Fruit fly (Drosophila melanogaster) whole organism, embryonic: ENCODE data around the gene Grip128.

Source experiments
- Atf3 ChIP-seq: fragments of 200-800 bp; sonication (Bioruptor generic); optimal IDR thresholded peaks from 3 replicates; lab custom pipeline; 2016; ENCODE audit warnings: missing biosample characterization, missing genetic modification characterization
- Bdp1 ChIP-seq: fragments of 200-800 bp; sonication (Bioruptor generic); optimal IDR thresholded peaks from 3 replicates; lab custom pipeline; 2016; ENCODE audit warnings: missing biosample characterization, missing genetic modification characterization
- CG10366 ChIP-seq: fragments of 200-800 bp; sonication (Bioruptor generic); IDR thresholded peaks from 2 replicates; pipeline ENCODE4 v1.3.6; 2022; ENCODE audit warnings: missing biosample characterization, missing genetic modification characterization
- CG11093 ChIP-seq: fragments of 200-800 bp; sonication (Bioruptor generic); IDR thresholded peaks from 3 replicates; pipeline ENCODE4 v1.3.6; 2022; ENCODE audit warnings: missing biosample characterization, missing genetic modification characterization
- CG12219 ChIP-seq: fragments of 200-800 bp; sonication (Bioruptor generic); optimal IDR thresholded peaks from 3 replicates; lab custom pipeline; 2018; ENCODE audit warnings: missing biosample characterization, mild to moderate bottlenecking, missing genetic modification characterization
- CG13894 ChIP-seq: fragments of 200-800 bp; sonication (Bioruptor generic); optimal IDR thresholded peaks from 3 replicates; lab custom pipeline; 2018; ENCODE audit warnings: missing biosample characterization, mild to moderate bottlenecking, missing genetic modification characterization, moderate library complexity
- CG14710 ChIP-seq: fragments of 200-800 bp; sonication (Bioruptor generic); optimal IDR thresholded peaks from 3 replicates; lab custom pipeline; 2019; ENCODE audit warnings: missing biosample characterization, mild to moderate bottlenecking, missing genetic modification characterization, moderate library complexity
- CG16863 ChIP-seq: fragments of 200-800 bp; sonication (Bioruptor generic); optimal IDR thresholded peaks from 3 replicates; lab custom pipeline; 2016; ENCODE audit warnings: missing biosample characterization, missing genetic modification characterization
- CG18619 ChIP-seq: fragments of 200-800 bp; sonication (Bioruptor generic); optimal IDR thresholded peaks from 3 replicates; lab custom pipeline; 2017; ENCODE audit warnings: missing biosample characterization, mild to moderate bottlenecking, missing genetic modification characterization
- CG2712 ChIP-seq: fragments of 200-800 bp; optimal IDR thresholded peaks from 3 replicates; lab custom pipeline; 2019; ENCODE audit warnings: missing biosample characterization, mild to moderate bottlenecking, missing genetic modification characterization, moderate library complexity
- CG30403 ChIP-seq: fragments of 200-800 bp; sonication (Bioruptor generic); optimal IDR thresholded peaks from 3 replicates; lab custom pipeline; 2016; ENCODE audit warnings: missing biosample characterization, missing genetic modification characterization
- CG31441 ChIP-seq: fragments of 200-800 bp; sonication (Bioruptor generic); IDR thresholded peaks from 2 replicates; pipeline ENCODE4 v1.3.6; 2022; ENCODE audit warnings: missing biosample characterization, missing genetic modification characterization
- CG32532 ChIP-seq: fragments of 200-800 bp; sonication (Bioruptor generic); IDR thresholded peaks from 2 replicates; pipeline ENCODE4 v1.3.6; 2022; ENCODE audit warnings: missing biosample characterization, missing genetic modification characterization
- CG34224 ChIP-seq: fragments of 200-800 bp; sonication (Bioruptor generic); IDR thresholded peaks from 3 replicates; pipeline ENCODE4 v1.3.6; 2022; ENCODE audit warnings: missing biosample characterization, missing genetic modification characterization; ENCODE audit not compliant: partially characterized antibody
- CG3726 ChIP-seq: fragments of 200-800 bp; sonication (Bioruptor generic); IDR thresholded peaks from 3 replicates; pipeline ENCODE4, ENCODE4 v1.3.6; 2022; ENCODE audit warnings: missing biosample characterization, missing genetic modification characterization
- CG4404 ChIP-seq: fragments of 200-800 bp; sonication (Bioruptor generic); IDR thresholded peaks from 2 replicates; pipeline ENCODE4 v1.3.6; 2022; ENCODE audit warnings: missing biosample characterization, missing genetic modification characterization
- CG4424 ChIP-seq: fragments of 200-800 bp; sonication (Bioruptor generic); optimal IDR thresholded peaks from 3 replicates; lab custom pipeline; 2016; ENCODE audit warnings: missing biosample characterization, missing genetic modification characterization
- CG7987 ChIP-seq: fragments of 200-800 bp; sonication (Bioruptor generic); optimal IDR thresholded peaks from 2 replicates; lab custom pipeline; 2018; ENCODE audit warnings: missing biosample characterization, mild to moderate bottlenecking, missing genetic modification characterization, moderate library complexity
- CHES-1-like ChIP-seq: fragments of 200-800 bp; sonication (Bioruptor generic); optimal IDR thresholded peaks from 2 replicates; lab custom pipeline; 2016; ENCODE audit warnings: missing biosample characterization, missing genetic modification characterization
- CkIIα-i1 ChIP-seq: fragments of 200-800 bp; sonication (Bioruptor generic); IDR thresholded peaks from 2 replicates; pipeline ENCODE4 v1.3.6; 2022; ENCODE audit warnings: missing biosample characterization, missing genetic modification characterization
- CrebB ChIP-seq: fragments of 200-800 bp; sonication (Bioruptor generic); optimal IDR thresholded peaks from 3 replicates; lab custom pipeline; 2018; ENCODE audit warnings: missing biosample characterization, mild to moderate bottlenecking, missing genetic modification characterization
- Dad ChIP-seq: fragments of 200-800 bp; sonication (Bioruptor generic); optimal IDR thresholded peaks from 3 replicates; lab custom pipeline; 2016; ENCODE audit warnings: missing biosample characterization, missing genetic modification characterization
- Dll ChIP-seq: fragments of 200-800 bp; sonication (Bioruptor generic); IDR thresholded peaks from 4 replicates; pipeline ENCODE4 v1.3.6; 2022; ENCODE audit warnings: missing biosample characterization, missing genetic modification characterization; ENCODE audit not compliant: partially characterized antibody
- Doc3 ChIP-seq: fragments of 200-800 bp; sonication (Bioruptor generic); IDR thresholded peaks from 3 replicates; pipeline ENCODE4 v1.3.6; 2022; ENCODE audit warnings: missing biosample characterization, missing genetic modification characterization; ENCODE audit not compliant: partially characterized antibody
- HLH54F ChIP-seq: fragments of 200-800 bp; sonication (Bioruptor generic); optimal IDR thresholded peaks from 3 replicates; lab custom pipeline; 2016; ENCODE audit warnings: missing biosample characterization, missing genetic modification characterization
- Lpt ChIP-seq: fragments of >200 bp; optimal IDR thresholded peaks from 2 replicates; lab custom pipeline; 2018; ENCODE audit warnings: missing biosample characterization, missing genetic modification characterization
- Mes4 ChIP-seq: fragments of 200-800 bp; sonication (Bioruptor generic); optimal IDR thresholded peaks from 2 replicates; lab custom pipeline; 2016; ENCODE audit warnings: missing biosample characterization, missing genetic modification characterization
- Mrtf ChIP-seq: fragments of 200-800 bp; sonication (Bioruptor generic); IDR thresholded peaks from 3 replicates; pipeline ENCODE4 v1.3.6; 2022; ENCODE audit warnings: missing biosample characterization, missing genetic modification characterization
- Myb ChIP-seq: fragments of 200-800 bp; sonication (Bioruptor generic); optimal IDR thresholded peaks from 2 replicates; lab custom pipeline; 2016; ENCODE audit warnings: missing biosample characterization, missing genetic modification characterization
- NC2β ChIP-seq: fragments of 200-800 bp; sonication (Bioruptor generic); optimal IDR thresholded peaks from 2 replicates; lab custom pipeline; 2016; ENCODE audit warnings: missing biosample characterization, missing genetic modification characterization
- Scr ChIP-seq: fragments of 200-800 bp; sonication (Bioruptor generic); IDR thresholded peaks from 2 replicates; pipeline ENCODE4 v1.3.6; 2022; ENCODE audit warnings: missing biosample characterization, missing genetic modification characterization; ENCODE audit not compliant: partially characterized antibody
- Sox102F ChIP-seq: fragments of 200-800 bp; sonication (Bioruptor generic); optimal IDR thresholded peaks from 2 replicates; lab custom pipeline; 2018; ENCODE audit warnings: missing biosample characterization, mild to moderate bottlenecking, missing genetic modification characterization, moderate library complexity
- Trl ChIP-seq, 3 experiments: fragments of >200 bp in 2 of 3; fragments of 200-800 bp in 1 of 3; sonication (Bioruptor generic) in 1 of 3; optimal IDR thresholded peaks; 2 replicates in 1 of 3; 3 replicates in 2 of 3; lab custom pipeline; 2016 to 2017; ENCODE audit warnings: missing biosample characterization in 1 of 3, missing genetic modification characterization in 1 of 3
- ara ChIP-seq: fragments of 200-800 bp; sonication (Bioruptor generic); IDR thresholded peaks from 2 replicates; pipeline ENCODE4 v1.3.6; 2022; ENCODE audit warnings: missing biosample characterization, missing genetic modification characterization
- bab2 ChIP-seq: fragments of 200-800 bp; sonication (Bioruptor generic); optimal IDR thresholded peaks from 2 replicates; lab custom pipeline; 2016; ENCODE audit warnings: missing biosample characterization, missing genetic modification characterization
- bigmax ChIP-seq: fragments of 200-800 bp; sonication (Bioruptor generic); optimal IDR thresholded peaks from 2 replicates; lab custom pipeline; 2018; ENCODE audit warnings: missing biosample characterization, mild to moderate bottlenecking, missing genetic modification characterization
- bowl ChIP-seq: fragments of 200-800 bp; sonication (Bioruptor generic); IDR thresholded peaks from 2 replicates; pipeline ENCODE4 v1.3.6; 2022; ENCODE audit warnings: missing biosample characterization, missing genetic modification characterization
- fd3F ChIP-seq: fragments of 200-800 bp; sonication (Bioruptor generic); optimal IDR thresholded peaks from 2 replicates; lab custom pipeline; 2018; ENCODE audit warnings: missing biosample characterization, mild to moderate bottlenecking, missing genetic modification characterization, moderate library complexity
- h ChIP-seq: fragments of >200 bp; optimal IDR thresholded peaks from 2 replicates; lab custom pipeline; 2017
- ham ChIP-seq: fragments of 200-800 bp; sonication (Bioruptor generic); IDR thresholded peaks from 2 replicates; pipeline ENCODE4 v1.3.6; 2022; ENCODE audit warnings: missing biosample characterization, missing genetic modification characterization
- hb ChIP-seq: fragments of 200-800 bp; sonication (Bioruptor generic); IDR thresholded peaks from 3 replicates; pipeline ENCODE4 v1.3.6; 2022; ENCODE audit warnings: missing biosample characterization, missing genetic modification characterization; ENCODE audit not compliant: partially characterized antibody
- her ChIP-seq: fragments of 200-800 bp; sonication (Bioruptor generic); optimal IDR thresholded peaks from 2 replicates; lab custom pipeline; 2016; ENCODE audit warnings: missing biosample characterization, missing genetic modification characterization
- klu ChIP-seq: fragments of 200-800 bp; sonication (Bioruptor generic); IDR thresholded peaks from 2 replicates; pipeline ENCODE4 v1.3.6; 2022; ENCODE audit warnings: missing biosample characterization, missing genetic modification characterization
- lilli ChIP-seq: fragments of 200-800 bp; sonication (Bioruptor generic); optimal IDR thresholded peaks from 3 replicates; lab custom pipeline; 2016; ENCODE audit warnings: missing biosample characterization, missing genetic modification characterization
- lola ChIP-seq, 3 experiments: fragments of >200 bp in 2 of 3; fragments of 200-800 bp in 1 of 3; sonication (Bioruptor generic) in 1 of 3; optimal IDR thresholded peaks; 2 replicates each; lab custom pipeline; 2017 to 2019; ENCODE audit warnings: missing biosample characterization in 3 of 3, missing genetic modification characterization in 3 of 3, mild to moderate bottlenecking in 1 of 3, moderate library complexity in 1 of 3
- maf-S ChIP-seq: fragments of 200-800 bp; sonication (Bioruptor generic); optimal IDR thresholded peaks from 2 replicates; lab custom pipeline; 2016; ENCODE audit warnings: missing biosample characterization, missing genetic modification characterization
- nmo ChIP-seq: fragments of 200-800 bp; sonication (Bioruptor generic); optimal IDR thresholded peaks from 2 replicates; lab custom pipeline; 2018; ENCODE audit warnings: missing biosample characterization, mild to moderate bottlenecking, missing genetic modification characterization, moderate library complexity
- pfk ChIP-seq: fragments of 200-800 bp; sonication (Bioruptor generic); optimal IDR thresholded peaks from 2 replicates; lab custom pipeline; 2018; ENCODE audit warnings: missing biosample characterization, mild to moderate bottlenecking, missing genetic modification characterization, moderate library complexity
- ranshi ChIP-seq: fragments of 200-800 bp; sonication (Bioruptor generic); IDR thresholded peaks from 2 replicates; pipeline ENCODE4 v1.3.6; 2022; ENCODE audit warnings: missing biosample characterization, missing genetic modification characterization
- sim ChIP-seq: fragments of 200-800 bp; sonication (Bioruptor generic); IDR thresholded peaks from 2 replicates; pipeline ENCODE4 v1.3.6; 2022; ENCODE audit warnings: missing biosample characterization, missing genetic modification characterization
- usp ChIP-seq: fragments of >200 bp; optimal IDR thresholded peaks from 2 replicates; lab custom pipeline; 2017; ENCODE audit warnings: missing biosample characterization, missing genetic modification characterization
- wdn ChIP-seq: fragments of 200-800 bp; sonication (Bioruptor generic); IDR thresholded peaks from 2 replicates; pipeline ENCODE4 v1.3.6; 2022; ENCODE audit warnings: missing biosample characterization, missing genetic modification characterization

Grip128 gene

dm6 chrX:15482236-15482660 lies 10.3 kb upstream of the Grip128 start, which contains the start of gene CG6340 (continued):
- TF ChIP-seq fd3F (no peak), HLH54F (GFP tag; lab: Kevin White, UChicago) (no peak), Lpt (no peak), wdn (GFP tag; lab: Robert Waterston, UW) (no peak), CG30403 (GFP tag; lab: Kevin White, UChicago) (no peak), bowl (GFP tag; lab: Robert Waterston, UW) (no peak), CG4404 (GFP tag; lab: Robert Waterston, UW) (no peak), CrebB (tag; lab: Kevin White, UChicago) (no peak), Dad (no peak), nmo (GFP tag; lab: Kevin White, UChicago) (peak; percentile 21), Doc3 (GFP tag; lab: Robert Waterston, UW) (0 out of 3 replicates have a peak, but pooled peaks have one; percentile 41), Trl (optimal IDR thresholded peaks at IDR 0.05; lab: Kevin White, UChicago) (no peak), Trl (GFP tag; optimal IDR thresholded peaks at IDR 0.05; lab: Kevin White, UChicago) (no peak), bab2 (GFP tag; lab: Kevin White, UChicago) (no peak), CG31441 (no peak), ara (GFP tag; lab: Robert Waterston, UW) (no peak), ranshi (GFP tag; lab: Robert Waterston, UW) (no peak), Mrtf (no peak), CG16863 (no peak), CG10366 (GFP tag; lab: Robert Waterston, UW) (no peak), CG7987 (GFP tag; lab: Kevin White, UChicago) (no peak), CG2712 (tag; lab: Kevin White, UChicago) (peak; percentile 10), CG13894 (tag; lab: Kevin White, UChicago) (no peak), CG14710 (tag; lab: Kevin White, UChicago) (peak; percentile 29), Dll (GFP tag; lab: Robert Waterston, UW) (peak; percentile 73; the same call in 3 of the 4 replicates), bigmax (no peak), her (GFP tag; lab: Kevin White, UChicago) (no peak), CG32532 (GFP tag; lab: Robert Waterston, UW) (no peak), Sox102F (GFP tag; lab: Kevin White, UChicago) (no peak), klu (no peak), Mes4 (GFP tag; lab: Kevin White, UChicago) (no peak), Atf3 (GFP tag; lab: Kevin White, UChicago) (no peak), Scr (GFP tag; lab: Robert Waterston, UW) (peak; percentile 75), CG18619 (GFP tag; lab: Kevin White, UChicago) (no peak), CG3726 (GFP tag; lab: Robert Waterston, UW) (no peak), lola (GFP tag; optimal IDR thresholded peaks at IDR 0.05; lab: Kevin White, UChicago) (no peak), NC2β (GFP tag; lab: Kevin White, UChicago) (no peak), CG4424 (GFP tag; lab: Kevin White, UChicago) (no peak), hb (GFP tag; lab: Robert Waterston, UW) (peak; percentile 59; the same call in 1 of the 3 replicates), CHES-1-like (GFP tag; lab: Kevin White, UChicago) (no peak), sim (no peak), CG12219 (no peak), pfk (no peak), Bdp1 (GFP tag; lab: Kevin White, UChicago) (no peak), CkIIα-i1 (GFP tag; lab: Robert Waterston, UW) (no peak), maf-S (GFP tag; lab: Kevin White, UChicago) (no peak), ham (GFP tag; lab: Robert Waterston, UW) (no peak), h (lab: Kevin White, UChicago) (no peak), lilli (GFP tag; lab: Kevin White, UChicago) (no peak), CG34224 (peak; percentile 70), usp (GFP tag; lab: Kevin White, UChicago) (no peak), CG11093 (GFP tag; lab: Robert Waterston, UW) (no peak), Myb (GFP tag; lab: Kevin White, UChicago) (peak; percentile 97)
